Fruit fly (Drosophila melanogaster) whole organism, embryonic: ENCODE measurements around the gene CG6470.

ENCODE experiments used
- CG32772 ChIP-seq: fragments of 200-800 bp; sonication (Bioruptor generic); IDR thresholded peaks from 2 replicates; pipeline ENCODE4 v1.3.6; 2022; ENCODE audit warnings: missing biosample characterization, missing genetic modification characterization
- en ChIP-seq: fragments of 200-800 bp; sonication (Bioruptor generic); optimal IDR thresholded peaks from 2 replicates; lab custom pipeline; 2016; ENCODE audit warnings: missing biosample characterization, missing genetic modification characterization
- pum ChIP-seq: fragments of 200-800 bp; sonication (Bioruptor generic); optimal IDR thresholded peaks from 2 replicates; lab custom pipeline; 2016; ENCODE audit warnings: missing biosample characterization, missing genetic modification characterization
- so ChIP-seq: fragments of 200-800 bp; sonication (Bioruptor generic); IDR thresholded peaks from 3 replicates; pipeline ENCODE4 v1.3.6; 2022; ENCODE audit warnings: missing biosample characterization, missing genetic modification characterization

DNA sequence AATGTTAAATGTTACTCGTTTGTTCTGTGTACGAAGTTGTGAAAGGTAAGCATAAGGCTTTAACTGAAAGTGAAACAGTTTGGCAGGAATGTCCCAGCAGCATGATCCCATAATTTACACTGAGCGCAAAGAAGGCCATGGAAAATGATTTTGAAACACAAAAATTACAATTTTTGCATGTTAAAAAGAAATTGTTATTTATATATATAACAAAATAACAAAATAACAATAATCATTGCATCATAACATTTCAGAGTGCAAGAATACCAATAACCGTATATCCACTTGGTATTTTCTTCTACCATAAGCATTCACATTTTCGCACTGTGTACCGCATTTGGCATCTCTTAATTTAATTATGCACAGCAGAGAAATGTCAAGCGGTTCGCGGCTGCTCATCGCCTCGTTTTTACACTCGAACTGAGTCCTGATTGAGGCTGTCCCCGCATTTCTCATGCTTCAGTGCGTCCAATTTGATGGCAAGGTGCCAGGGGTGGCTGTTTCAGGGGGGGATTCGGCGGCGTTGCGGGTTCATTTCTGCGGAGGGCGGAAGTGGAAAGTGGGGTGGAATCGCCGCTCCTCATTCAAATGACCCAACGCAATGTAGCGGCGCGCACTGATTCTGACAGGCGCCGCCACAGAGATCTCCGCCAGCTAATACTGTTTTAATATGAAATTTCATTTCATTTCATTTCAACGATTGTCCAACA is 7.9 kb upstream of the CG6470 start, which contains the start of gene CG6481:
- TF ChIP-seq CG32772 (no peak), en (GFP tag; lab: Kevin White, UChicago) (no peak), so (no peak), pum (GFP tag; lab: Kevin White, UChicago) (no peak)
